Worm (Caenorhabditis elegans) whole organism, late embryonic: ENCODE data around the gene F11A5.16.

ENCODE experiments used
- ama-1 ChIP-seq: fragments of 150-350 bp; optimal IDR thresholded peaks from 2 replicates; lab custom pipeline; 2014
- ceh-48 ChIP-seq: sonication (generic microtip); optimal IDR thresholded peaks from 2 replicates; lab custom pipeline; 2016; ENCODE audit warnings: missing genetic modification characterization, inconsistent platforms, missing compliant biosample characterization
- hlh-6 ChIP-seq: sonication (generic microtip); optimal IDR thresholded peaks from 2 replicates; lab custom pipeline; 2016; ENCODE audit warnings: missing genotype, missing genetic modification characterization, missing compliant biosample characterization
- lim-6 ChIP-seq: sonication (generic microtip); optimal IDR thresholded peaks from 2 replicates; lab custom pipeline; 2016; ENCODE audit warnings: missing genetic modification characterization, missing compliant biosample characterization
- pha-4 ChIP-seq: fragments of 150-350 bp; optimal IDR thresholded peaks from 2 replicates; lab custom pipeline; 2018; ENCODE audit warnings: missing biosample characterization, missing genetic modification reagents, missing genetic modification characterization
- unc-3 ChIP-seq, 2 experiments: fragments of 200-800 bp in 1 of 2; sonication (Bioruptor generic) in 1 of 2; sonication (generic microtip) in 1 of 2; conservative IDR thresholded peaks in 1 of 2; optimal IDR thresholded peaks in 1 of 2; 2 replicates each; pipeline versions ENCODE4 v1.3.6 to Lab custom; 2016 to 2022; ENCODE audit warnings: missing compliant biosample characterization in 2 of 2, missing genetic modification characterization in 2 of 2, missing genetic modification reagents in 1 of 2

- TF ChIP-seq ama-1 (no peak), lim-6 (no peak), hlh-6 (tag; lab: Kevin White, UChicago) (no peak), pha-4 (tag; lab: Kevin White, UChicago) (no peak), ceh-48 (no peak), unc-3 (GFP tag; conservative IDR thresholded peaks at IDR 0.05; lab: Robert Waterston, UW) (no peak), unc-3 (tag; optimal IDR thresholded peaks at IDR 0.05; lab: Kevin White, UChicago) (no peak)
These were observed 47.0 kb upstream of the F11A5.16 start, which contains the start of gene F10A3.12 for ce11 chrV:16163719-16164118.
